Fruit fly (Drosophila melanogaster) whole organism, pupa: Measurements from ENCODE around the gene Crz.

ENCODE experiments used
- CG10348 ChIP-seq: fragments of 200-800 bp; sonication (Bioruptor generic); IDR thresholded peaks from 2 replicates; pipeline ENCODE4 v1.3.6; 2022; ENCODE audit warnings: missing biosample characterization, missing genetic modification characterization
- CG12605 ChIP-seq: fragments of 200-800 bp; sonication (Bioruptor generic); IDR thresholded peaks from 2 replicates; pipeline ENCODE4 v1.3.6; 2022; ENCODE audit warnings: missing biosample characterization, missing genetic modification characterization
- CG13204 ChIP-seq: fragments of 200-800 bp; sonication (Bioruptor generic); optimal IDR thresholded peaks from 2 replicates; lab custom pipeline; 2018; ENCODE audit warnings: missing biosample characterization, mild to moderate bottlenecking, missing genetic modification characterization, moderate library complexity
- CG14655 ChIP-seq: fragments of 200-800 bp; sonication (Bioruptor generic); optimal IDR thresholded peaks from 3 replicates; lab custom pipeline; 2017; ENCODE audit warnings: mild to moderate bottlenecking, missing biosample characterization, missing genetic modification reagents, missing genetic modification characterization
- CG15710 ChIP-seq: fragments of 200-800 bp; sonication (Bioruptor generic); optimal IDR thresholded peaks from 2 replicates; lab custom pipeline; 2018; ENCODE audit warnings: missing biosample characterization, mild to moderate bottlenecking, missing genetic modification characterization, moderate library complexity
- CG17806 ChIP-seq: fragments of 200-800 bp; sonication (Bioruptor generic); optimal IDR thresholded peaks from 2 replicates; lab custom pipeline; 2018; ENCODE audit warnings: missing biosample characterization, mild to moderate bottlenecking, missing genetic modification characterization, moderate library complexity
- CG32121 ChIP-seq: fragments of 200-800 bp; sonication (Bioruptor generic); IDR thresholded peaks from 2 replicates; pipeline ENCODE4 v1.3.6; 2022; ENCODE audit warnings: missing biosample characterization, missing genetic modification characterization
- CG34367 ChIP-seq: fragments of 200-800 bp; sonication (Bioruptor generic); optimal IDR thresholded peaks from 2 replicates; lab custom pipeline; 2018; ENCODE audit warnings: missing biosample characterization, mild to moderate bottlenecking, missing genetic modification characterization
- CG4496 ChIP-seq: fragments of 200-800 bp; sonication (Bioruptor generic); IDR thresholded peaks from 3 replicates; pipeline ENCODE4 v1.3.6; 2022; ENCODE audit warnings: missing biosample characterization, missing genetic modification characterization
- CG8159 ChIP-seq: fragments of 200-800 bp; sonication (Bioruptor generic); optimal IDR thresholded peaks from 3 replicates; lab custom pipeline; 2018; ENCODE audit warnings: missing biosample characterization, mild to moderate bottlenecking, missing genetic modification characterization, moderate library complexity
- CG8301 ChIP-seq: fragments of 200-800 bp; sonication (Bioruptor generic); optimal IDR thresholded peaks from 2 replicates; lab custom pipeline; 2018; ENCODE audit warnings: missing biosample characterization, mild to moderate bottlenecking, missing genetic modification characterization
- CG9948 ChIP-seq: fragments of 200-800 bp; sonication (Bioruptor generic); optimal IDR thresholded peaks from 2 replicates; lab custom pipeline; 2018; ENCODE audit warnings: missing biosample characterization, mild to moderate bottlenecking, missing genetic modification characterization, moderate library complexity
- D1 ChIP-seq: fragments of 200-800 bp; sonication (Bioruptor generic); optimal IDR thresholded peaks from 2 replicates; lab custom pipeline; 2018; ENCODE audit warnings: missing biosample characterization, mild to moderate bottlenecking, missing genetic modification characterization, moderate library complexity
- EcR ChIP-seq: fragments of 200-800 bp; sonication (Bioruptor generic); optimal IDR thresholded peaks from 3 replicates; lab custom pipeline; 2019; ENCODE audit warnings: missing biosample characterization, missing genetic modification characterization, mild to moderate bottlenecking, moderate library complexity, missing genetic modification reagents
- Ets98B ChIP-seq: fragments of 200-800 bp; sonication (Bioruptor generic); IDR thresholded peaks from 2 replicates; pipeline ENCODE4 v1.3.6; 2022; ENCODE audit warnings: missing biosample characterization, missing genetic modification characterization
- Pif1A ChIP-seq: fragments of 200-800 bp; sonication (Bioruptor generic); optimal IDR thresholded peaks from 3 replicates; lab custom pipeline; 2016; ENCODE audit warnings: missing biosample characterization, missing genetic modification characterization
- Pif1B ChIP-seq: fragments of 200-800 bp; sonication (Bioruptor generic); optimal IDR thresholded peaks from 3 replicates; lab custom pipeline; 2016; ENCODE audit warnings: missing biosample characterization, missing genetic modification characterization
- Snoo ChIP-seq: fragments of 200-800 bp; sonication (Bioruptor generic); optimal IDR thresholded peaks from 3 replicates; lab custom pipeline; 2017; ENCODE audit warnings: missing biosample characterization, mild to moderate bottlenecking, missing genetic modification characterization, inconsistent platforms
- fd96Ca ChIP-seq: fragments of 200-800 bp; sonication (Bioruptor generic); IDR thresholded peaks from 3 replicates; pipeline ENCODE4 v1.3.6; 2022; ENCODE audit warnings: missing biosample characterization, missing genetic modification characterization
- gl ChIP-seq: fragments of 200-800 bp; sonication (Bioruptor generic); optimal IDR thresholded peaks from 2 replicates; lab custom pipeline; 2018; ENCODE audit warnings: missing biosample characterization, mild to moderate bottlenecking, missing genetic modification characterization
- rn ChIP-seq: fragments of 200-800 bp; sonication (Bioruptor generic); IDR thresholded peaks from 2 replicates; pipeline ENCODE4 v1.3.6; 2022; ENCODE audit warnings: missing biosample characterization, missing genetic modification characterization

Crz gene

DNA sequence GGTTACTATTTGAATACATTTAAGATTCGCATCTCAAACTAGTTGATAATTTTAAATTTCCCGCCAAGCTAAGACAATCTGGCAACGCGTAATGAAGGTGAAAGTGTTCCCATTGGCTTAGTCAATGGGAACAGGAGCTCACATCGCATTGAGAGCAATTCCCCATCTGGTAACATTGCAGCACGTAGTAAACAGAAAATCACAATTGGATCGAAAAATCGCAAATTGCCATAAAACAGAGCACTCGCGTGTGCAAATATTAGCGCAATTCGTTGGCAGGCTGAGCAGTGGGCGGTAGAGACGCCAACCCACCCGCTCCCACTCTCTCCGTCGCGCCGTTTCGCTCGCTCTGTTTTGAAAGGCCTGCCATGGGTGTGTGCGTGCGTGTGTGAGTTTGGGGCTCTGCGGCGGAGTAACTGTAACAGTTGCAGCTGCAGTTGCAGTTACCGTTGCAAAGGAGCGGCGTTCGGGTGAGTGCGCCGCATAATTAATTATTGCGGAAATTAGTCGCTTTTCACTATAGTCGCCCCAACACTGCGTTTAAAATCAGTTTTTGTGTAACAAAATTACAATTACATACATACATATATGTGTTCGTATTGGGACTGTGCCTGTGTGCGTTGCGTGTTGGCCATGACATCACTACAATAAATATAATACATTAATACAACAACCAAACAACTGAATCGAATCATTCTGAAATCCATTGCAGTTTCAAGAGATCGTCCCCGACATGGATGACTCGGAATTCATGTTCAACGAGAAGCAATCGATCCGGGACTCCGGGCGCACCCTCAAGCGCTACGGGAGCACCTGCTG lies 16.4 kb upstream of the Crz start:
- TF ChIP-seq Pif1B (GFP tag; lab: Kevin White, UChicago): no peak
- no peak for TF ChIP-seq CG13204 (GFP tag; lab: Kevin White, UChicago)
- no peak for TF ChIP-seq CG8159 (tag; lab: Kevin White, UChicago)
- no peak for TF ChIP-seq CG9948
- peak; percentile 6 for TF ChIP-seq EcR
- no peak for TF ChIP-seq CG10348
- TF ChIP-seq CG14655 (GFP tag; lab: Kevin White, UChicago): no peak
- TF ChIP-seq CG12605 (GFP tag; lab: Robert Waterston, UW): no peak
- TF ChIP-seq CG8301: no peak
- TF ChIP-seq Ets98B (GFP tag; lab: Robert Waterston, UW): peak; percentile 49
- no peak for TF ChIP-seq CG32121
- peak; percentile 62; the same call in 1 of the 3 replicates for TF ChIP-seq CG4496
- no peak for TF ChIP-seq gl (tag; lab: Kevin White, UChicago)
- TF ChIP-seq rn: no peak
- no peak for TF ChIP-seq Snoo
- no peak for TF ChIP-seq Pif1A
- TF ChIP-seq CG34367 (tag; lab: Kevin White, UChicago): no peak
- TF ChIP-seq fd96Ca (GFP tag; lab: Robert Waterston, UW): 0 out of 3 replicates have a peak, but pooled peaks have one; percentile 17
- TF ChIP-seq D1 (tag; lab: Kevin White, UChicago): no peak
- TF ChIP-seq CG15710 (tag; lab: Kevin White, UChicago): no peak
- no peak for TF ChIP-seq CG17806 (tag; lab: Kevin White, UChicago)
- TF ChIP-seq, all 21 proteins: peak for 4

DNA sequence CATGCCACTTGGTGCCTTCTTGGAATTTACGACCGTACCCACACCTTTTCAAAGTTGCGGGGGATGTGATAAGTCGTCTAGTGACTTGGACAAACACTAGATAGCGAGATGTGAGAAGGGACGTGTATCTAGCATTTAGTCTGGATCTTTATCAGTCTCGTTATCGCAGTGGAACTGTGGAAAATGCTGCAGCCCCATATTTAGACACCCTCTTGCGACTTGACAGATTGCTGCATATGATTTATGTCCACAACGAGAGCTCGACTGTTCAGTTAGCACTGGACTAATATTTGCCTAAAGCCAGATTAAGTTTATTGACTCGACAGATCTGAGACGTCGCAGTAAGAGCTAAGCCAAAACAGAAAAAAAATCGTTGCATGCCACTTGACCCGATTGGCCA lies 14.8 kb upstream of the Crz start:
- TF ChIP-seq CG13204 (GFP tag; lab: Kevin White, UChicago): no peak
- no peak for TF ChIP-seq Ets98B (GFP tag; lab: Robert Waterston, UW)
- TF ChIP-seq CG14655 (GFP tag; lab: Kevin White, UChicago): no peak
- no peak for TF ChIP-seq D1 (tag; lab: Kevin White, UChicago)
- TF ChIP-seq CG15710 (tag; lab: Kevin White, UChicago): no peak
- no peak for TF ChIP-seq CG9948
- TF ChIP-seq CG34367 (tag; lab: Kevin White, UChicago): no peak
- no peak for TF ChIP-seq CG12605 (GFP tag; lab: Robert Waterston, UW)
- no peak for TF ChIP-seq CG10348
- TF ChIP-seq Pif1B (GFP tag; lab: Kevin White, UChicago): no peak
- no peak for TF ChIP-seq rn
- no peak for TF ChIP-seq Snoo
- TF ChIP-seq CG8301: no peak
- TF ChIP-seq, all 21 proteins: peak for 0

DNA sequence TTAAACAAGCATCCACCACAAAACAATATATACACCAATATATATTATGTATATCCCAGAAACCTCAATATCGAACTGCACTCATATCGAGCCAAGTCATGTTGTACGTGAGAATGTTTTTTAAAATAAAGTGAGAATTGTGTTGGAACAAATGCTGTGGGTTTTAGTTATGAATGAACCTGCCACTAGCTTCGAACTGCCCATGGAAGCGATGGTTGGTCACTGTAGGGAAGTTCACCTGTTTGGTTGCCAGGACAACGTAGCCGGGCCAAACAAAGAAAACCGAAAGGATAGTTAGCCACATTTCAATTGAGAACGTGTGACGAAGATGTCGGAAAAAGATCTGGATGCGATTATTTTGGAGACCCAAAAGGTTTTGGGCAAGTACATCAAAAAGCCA lies 12.5 kb upstream of the Crz start, which contains the start of gene IFT54:
Gene IFT54 (plus strand): TSS at position 301 of the 400 bp plus-strand sequence.
- TF ChIP-seq CG34367 (tag; lab: Kevin White, UChicago) (no peak), CG8159 (tag; lab: Kevin White, UChicago) (no peak), Pif1B (GFP tag; lab: Kevin White, UChicago) (no peak), CG10348 (no peak), CG12605 (GFP tag; lab: Robert Waterston, UW) (no peak), Pif1A (no peak), CG4496 (no peak), Ets98B (GFP tag; lab: Robert Waterston, UW) (no peak), CG8301 (no peak), D1 (tag; lab: Kevin White, UChicago) (no peak), rn (no peak), CG9948 (no peak), fd96Ca (GFP tag; lab: Robert Waterston, UW) (no peak), CG17806 (tag; lab: Kevin White, UChicago) (no peak), CG14655 (GFP tag; lab: Kevin White, UChicago) (no peak), EcR (no peak)

DNA sequence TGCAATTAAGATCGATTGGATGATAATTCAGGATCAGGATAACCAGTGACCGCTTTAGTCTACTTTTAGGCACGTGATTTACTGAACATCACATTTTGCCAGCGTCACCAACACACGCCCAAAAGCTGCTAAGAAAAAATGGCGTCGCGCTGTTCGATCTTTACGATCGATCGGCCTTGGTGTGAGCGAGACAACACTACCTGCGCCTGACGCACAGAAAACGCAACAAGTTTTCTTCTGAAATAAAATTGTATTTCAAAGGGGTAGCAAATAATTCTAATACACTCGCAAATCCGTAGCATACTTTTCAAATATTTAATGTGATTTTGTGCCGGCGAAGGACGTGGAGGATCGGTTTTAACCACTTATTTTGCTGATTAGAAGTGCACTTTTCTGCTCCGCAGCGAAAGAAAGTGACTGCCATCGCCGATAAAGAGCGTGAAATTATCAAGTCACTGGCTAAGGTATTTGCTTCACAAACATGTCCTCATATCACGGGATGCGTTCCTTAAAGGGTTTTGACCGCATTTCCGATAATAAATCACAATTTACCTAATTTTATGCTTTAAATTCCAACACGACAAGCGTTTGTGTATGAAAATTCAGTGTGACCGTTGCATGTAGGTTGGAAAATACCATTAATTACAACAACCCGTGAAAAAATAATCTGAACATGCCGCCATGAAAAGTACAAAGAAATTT lies 6.5 kb upstream of the Crz start:
- TF ChIP-seq Ets98B (GFP tag; lab: Robert Waterston, UW) (0 out of 2 replicates have a peak, but pooled peaks have one; percentile 6), CG34367 (tag; lab: Kevin White, UChicago) (peak; percentile 2), D1 (tag; lab: Kevin White, UChicago) (no peak), gl (tag; lab: Kevin White, UChicago) (no peak)

DNA sequence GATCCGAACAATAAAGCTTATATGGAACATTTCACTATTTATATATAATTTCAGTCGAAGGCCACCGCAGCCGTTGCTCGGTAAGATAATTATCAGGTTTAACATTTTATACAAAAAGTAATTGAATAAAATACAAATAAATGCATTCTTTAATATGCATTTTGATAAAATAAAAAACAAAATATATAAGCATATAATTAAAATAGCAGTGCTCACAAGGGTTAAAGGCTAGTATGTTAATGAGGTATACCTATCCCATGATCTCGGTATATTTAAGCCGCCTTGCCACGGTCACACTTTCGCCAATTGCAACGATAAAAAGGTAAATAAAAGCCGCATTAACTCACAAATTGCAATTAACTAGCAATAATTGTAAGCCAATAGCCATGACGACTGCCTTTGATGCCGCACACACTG lies 5.8 kb upstream of the Crz start, which contains the start of gene Polr2I:
Gene Polr2I (plus strand): TSS at position 289 of the 417 bp plus-strand sequence.
- TF ChIP-seq CG4496 (no peak), Snoo (peak; percentile 37), CG14655 (GFP tag; lab: Kevin White, UChicago) (no peak), CG32121 (no peak), Ets98B (GFP tag; lab: Robert Waterston, UW) (no peak), CG10348 (no peak), CG8301 (peak; percentile 27), CG34367 (tag; lab: Kevin White, UChicago) (peak; percentile 4), EcR (no peak), CG8159 (tag; lab: Kevin White, UChicago) (peak; percentile 61), CG9948 (peak; percentile 41), CG15710 (tag; lab: Kevin White, UChicago) (peak; percentile 40), CG17806 (tag; lab: Kevin White, UChicago) (no peak), rn (peak; percentile 25; the same call in 1 of the 2 replicates), CG13204 (GFP tag; lab: Kevin White, UChicago) (no peak)
